1 fruit fly cellular context compared by ENCODE assay signal in the genomic region with DNA sequence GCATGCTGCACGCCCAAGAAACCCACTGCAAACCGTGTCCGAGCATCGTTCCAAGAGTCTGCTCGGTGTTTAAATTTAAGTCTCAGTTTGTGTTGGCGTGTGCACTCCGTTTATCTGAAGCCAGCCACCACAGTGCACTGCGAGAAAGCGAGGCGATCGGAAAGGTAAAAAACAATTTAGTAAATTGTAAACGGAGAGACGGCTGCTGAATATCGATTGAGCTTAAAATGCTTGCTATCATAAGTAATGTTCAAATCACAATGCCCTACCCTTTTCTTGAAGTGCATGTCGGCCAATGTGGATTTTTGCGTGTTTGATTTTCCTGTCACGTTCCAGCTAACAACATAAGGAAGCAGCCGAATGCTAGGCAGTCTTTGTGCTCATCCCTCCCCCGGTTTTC.
TF ChIP-seq lines count a peak whose summit lies in the region.

No protein-coding gene starts in this region.

TF ChIP-seq in whole organism, embryonic, 481 proteins besides CTCF, POLR2A, EP300 and RAD21 (continued from another document):
- TF ChIP-seq pan (optimal IDR thresholded peaks at IDR 0.05; lab: Kevin White, UChicago), result no peak
- TF ChIP-seq pan (GFP tag; optimal IDR thresholded peaks at IDR 0.05 in 1 of 2, IDR thresholded peaks at IDR 0.05 in 1 of 2), result peak in 1 of 2 experiments; percentile 54
- TF ChIP-seq fd64A (GFP tag; optimal IDR thresholded peaks at IDR 0.05; lab: Kevin White, UChicago), result no peak
- peak; percentile 17 for TF ChIP-seq chn (GFP tag; optimal IDR thresholded peaks at IDR 0.05; lab: Kevin White, UChicago)
- TF ChIP-seq unpg (GFP tag; optimal IDR thresholded peaks at IDR 0.05; lab: Kevin White, UChicago), result peak; percentile 21
- no peak for TF ChIP-seq CG10267 (tag; optimal IDR thresholded peaks at IDR 0.05; lab: Kevin White, UChicago)
- TF ChIP-seq D (optimal IDR thresholded peaks at IDR 0.05; lab: Kevin White, UChicago), result no peak
- TF ChIP-seq D (GFP tag; optimal IDR thresholded peaks at IDR 0.05; lab: Kevin White, UChicago), result no peak
- TF ChIP-seq Vsx1 (GFP tag; optimal IDR thresholded peaks at IDR 0.05; lab: Kevin White, UChicago), result no peak
- no peak for TF ChIP-seq CG10543 (GFP tag; optimal IDR thresholded peaks at IDR 0.05; lab: Kevin White, UChicago)
- peak; percentile 23 for TF ChIP-seq ind (GFP tag; optimal IDR thresholded peaks at IDR 0.05; lab: Kevin White, UChicago)
- TF ChIP-seq CG9727 (GFP tag; optimal IDR thresholded peaks at IDR 0.05; lab: Kevin White, UChicago), result peak; percentile 28
- 0 out of 3 replicates have a peak, but pooled peaks have one; percentile 40 for TF ChIP-seq so (GFP tag; IDR thresholded peaks at IDR 0.05; lab: Robert Waterston, UW)
- TF ChIP-seq CG1603 (tag; optimal IDR thresholded peaks at IDR 0.05; lab: Kevin White, UChicago), result peak; percentile 58
- TF ChIP-seq grau (tag; optimal IDR thresholded peaks at IDR 0.05; lab: Kevin White, UChicago), result peak; percentile 4
- no peak for TF ChIP-seq Myb (GFP tag; optimal IDR thresholded peaks at IDR 0.05; lab: Kevin White, UChicago)
- TF ChIP-seq br (optimal IDR thresholded peaks at IDR 0.05; lab: Kevin White, UChicago), result no peak
- TF ChIP-seq CG2120 (GFP tag; optimal IDR thresholded peaks at IDR 0.05; lab: Kevin White, UChicago), result peak; percentile 38
- TF ChIP-seq ttk (GFP tag; IDR thresholded peaks at IDR 0.05; lab: Robert Waterston, UW), result 0 out of 2 replicates have a peak, but pooled peaks have one; percentile 38
- peak; percentile 66 for TF ChIP-seq row (GFP tag; IDR thresholded peaks at IDR 0.05; lab: Robert Waterston, UW)
- no peak for TF ChIP-seq vnd (GFP tag; IDR thresholded peaks at IDR 0.05; lab: Robert Waterston, UW; ENCODE audit: partially characterized antibody)
- TF ChIP-seq CG11247 (GFP tag; IDR thresholded peaks at IDR 0.05; lab: Robert Waterston, UW), result peak; percentile 28; the same call in 1 of the 2 replicates
- TF ChIP-seq knrl (GFP tag; IDR thresholded peaks at IDR 0.05; lab: Robert Waterston, UW; ENCODE audit: partially characterized antibody), result no peak
- no peak for TF ChIP-seq Hmx (GFP tag; optimal IDR thresholded peaks at IDR 0.05; lab: Kevin White, UChicago)
- no peak for TF ChIP-seq tap (tag; optimal IDR thresholded peaks at IDR 0.05; lab: Kevin White, UChicago)
- peak; percentile 3 for TF ChIP-seq CG7786 (GFP tag; optimal IDR thresholded peaks at IDR 0.05; lab: Kevin White, UChicago)
- TF ChIP-seq dysf (GFP tag; IDR thresholded peaks at IDR 0.05; lab: Robert Waterston, UW), result peak; percentile 31; the same call in 1 of the 3 replicates
- no peak for TF ChIP-seq bigmax (GFP tag; optimal IDR thresholded peaks at IDR 0.05; lab: Kevin White, UChicago)
- TF ChIP-seq yki (optimal IDR thresholded peaks at IDR 0.05; lab: Kevin White, UChicago), result no peak
- no peak for TF ChIP-seq CG8089 (GFP tag; optimal IDR thresholded peaks at IDR 0.05; lab: Kevin White, UChicago)
- TF ChIP-seq salm (tag; optimal IDR thresholded peaks at IDR 0.05; lab: Kevin White, UChicago), result no peak
- TF ChIP-seq rib (GFP tag; IDR thresholded peaks at IDR 0.05; lab: Robert Waterston, UW), result no peak
- TF ChIP-seq CG12391 (tag; optimal IDR thresholded peaks at IDR 0.05; lab: Kevin White, UChicago), result peak; percentile 24
- TF ChIP-seq CG13424 (tag; optimal IDR thresholded peaks at IDR 0.05; lab: Kevin White, UChicago), result no peak
- TF ChIP-seq CG5180 (GFP tag; optimal IDR thresholded peaks at IDR 0.05; lab: Kevin White, UChicago), result no peak
- TF ChIP-seq CG11504 (tag; optimal IDR thresholded peaks at IDR 0.05; lab: Kevin White, UChicago), result peak; percentile 32
- TF ChIP-seq CG11695 (GFP tag; IDR thresholded peaks at IDR 0.05; lab: Robert Waterston, UW), result no peak
- no peak for TF ChIP-seq HmgZ (tag; optimal IDR thresholded peaks at IDR 0.05; lab: Kevin White, UChicago)
- TF ChIP-seq chif (GFP tag; optimal IDR thresholded peaks at IDR 0.05; lab: Kevin White, UChicago), result peak in 1 of 2 experiments; percentile 33
- no peak for TF ChIP-seq kah (GFP tag; optimal IDR thresholded peaks at IDR 0.05; lab: Kevin White, UChicago)
- no peak for TF ChIP-seq peb (GFP tag; IDR thresholded peaks at IDR 0.05; lab: Robert Waterston, UW)
- TF ChIP-seq CG7963 (GFP tag; IDR thresholded peaks at IDR 0.05; lab: Robert Waterston, UW; ENCODE audit: partially characterized antibody), result no peak
- peak; percentile 2 for TF ChIP-seq pum (GFP tag; optimal IDR thresholded peaks at IDR 0.05; lab: Kevin White, UChicago)
- no peak for TF ChIP-seq CG8359 (GFP tag; optimal IDR thresholded peaks at IDR 0.05; lab: Kevin White, UChicago; ENCODE audit: borderline replicate concordance)
- TF ChIP-seq Hr51 (GFP tag; optimal IDR thresholded peaks at IDR 0.05; lab: Kevin White, UChicago), result peak in 1 of 2 experiments; percentile 40
- no peak for TF ChIP-seq Lhr (GFP tag; optimal IDR thresholded peaks at IDR 0.05; lab: Kevin White, UChicago)
- no peak for TF ChIP-seq CG9817 (tag; optimal IDR thresholded peaks at IDR 0.05; lab: Kevin White, UChicago)
- no peak for TF ChIP-seq Poxn (GFP tag; IDR thresholded peaks at IDR 0.05; lab: Robert Waterston, UW)
- no peak for TF ChIP-seq fd96Cb (tag; optimal IDR thresholded peaks at IDR 0.05; lab: Kevin White, UChicago)
- TF ChIP-seq CG18011 (GFP tag; optimal IDR thresholded peaks at IDR 0.05; lab: Kevin White, UChicago), result no peak
- 0 out of 3 replicates have a peak, but pooled peaks have one; percentile 53 for TF ChIP-seq ken (GFP tag; IDR thresholded peaks at IDR 0.05; lab: Robert Waterston, UW)
- TF ChIP-seq ERR (GFP tag; optimal IDR thresholded peaks at IDR 0.05; lab: Kevin White, UChicago), result no peak
- no peak for TF ChIP-seq CG13894 (tag; optimal IDR thresholded peaks at IDR 0.05; lab: Kevin White, UChicago)
- TF ChIP-seq CG30403 (GFP tag; optimal IDR thresholded peaks at IDR 0.05; lab: Kevin White, UChicago), result peak; percentile 47
- 0 out of 2 replicates have a peak, but pooled peaks have one; percentile 16 for TF ChIP-seq stc (GFP tag; IDR thresholded peaks at IDR 0.05; lab: Robert Waterston, UW)
- TF ChIP-seq CG32767 (GFP tag; IDR thresholded peaks at IDR 0.05; lab: Robert Waterston, UW), result no peak
- TF ChIP-seq ems (GFP tag; optimal IDR thresholded peaks at IDR 0.05; lab: Kevin White, UChicago), result peak; percentile 0
- no peak for TF ChIP-seq prd (optimal IDR thresholded peaks at IDR 0.05; lab: Kevin White, UChicago)
- TF ChIP-seq prd (GFP tag; IDR thresholded peaks at IDR 0.05; lab: Robert Waterston, UW), result peak; percentile 74
- TF ChIP-seq CkIIα-i1 (GFP tag; IDR thresholded peaks at IDR 0.05; lab: Robert Waterston, UW), result no peak
- TF ChIP-seq D19A (tag; optimal IDR thresholded peaks at IDR 0.05; lab: Kevin White, UChicago), result no peak
- TF ChIP-seq Chrac-16 (GFP tag; optimal IDR thresholded peaks at IDR 0.05; lab: Kevin White, UChicago), result peak; percentile 20
- no peak for TF ChIP-seq tio (GFP tag; optimal IDR thresholded peaks at IDR 0.05; lab: Kevin White, UChicago)
- no peak for TF ChIP-seq GATAe (GFP tag; conservative IDR thresholded peaks at IDR 0.05; lab: Robert Waterston, UW)
- TF ChIP-seq crc (GFP tag; optimal IDR thresholded peaks at IDR 0.05; lab: Kevin White, UChicago), result no peak
- no peak for TF ChIP-seq dan (GFP tag; IDR thresholded peaks at IDR 0.05; lab: Robert Waterston, UW)
- TF ChIP-seq CG6791 (GFP tag; IDR thresholded peaks at IDR 0.05; lab: Robert Waterston, UW; ENCODE audit: partially characterized antibody), result no peak
- no peak for TF ChIP-seq CG15269 (tag; optimal IDR thresholded peaks at IDR 0.05; lab: Kevin White, UChicago)
- no peak for TF ChIP-seq CG11723 (GFP tag; optimal IDR thresholded peaks at IDR 0.05; lab: Kevin White, UChicago)
- TF ChIP-seq Awh (GFP tag; IDR thresholded peaks at IDR 0.05; lab: Robert Waterston, UW), result 0 out of 2 replicates have a peak, but pooled peaks have one; percentile 42
- peak; percentile 33; the same call in 1 of the 3 replicates for TF ChIP-seq tgo (GFP tag; IDR thresholded peaks at IDR 0.05; lab: Robert Waterston, UW)
- peak; percentile 26; the same call in 1 of the 3 replicates for TF ChIP-seq croc (GFP tag; conservative IDR thresholded peaks at IDR 0.05; lab: Robert Waterston, UW)
- no peak for TF ChIP-seq CG9797 (GFP tag; optimal IDR thresholded peaks at IDR 0.05; lab: Kevin White, UChicago)
- TF ChIP-seq CG31224 (GFP tag; IDR thresholded peaks at IDR 0.05; lab: Robert Waterston, UW), result no peak
- TF ChIP-seq CG7556 (GFP tag; optimal IDR thresholded peaks at IDR 0.05; lab: Kevin White, UChicago), result peak; percentile 8
- no peak for TF ChIP-seq Side (GFP tag; optimal IDR thresholded peaks at IDR 0.05; lab: Kevin White, UChicago)
- TF ChIP-seq dati (GFP tag; IDR thresholded peaks at IDR 0.05; lab: Robert Waterston, UW), result no peak
- TF ChIP-seq Nf-YB (GFP tag; optimal IDR thresholded peaks at IDR 0.05; lab: Kevin White, UChicago), result no peak
- TF ChIP-seq oc (tag; optimal IDR thresholded peaks at IDR 0.05; lab: Kevin White, UChicago), result no peak
- no peak for TF ChIP-seq BEAF-32 (GFP tag; optimal IDR thresholded peaks at IDR 0.05; lab: Kevin White, UChicago)
- no peak for TF ChIP-seq ase (GFP tag; IDR thresholded peaks at IDR 0.05; lab: Robert Waterston, UW)
- TF ChIP-seq HLH3B (GFP tag; IDR thresholded peaks at IDR 0.05; lab: Robert Waterston, UW), result 0 out of 2 replicates have a peak, but pooled peaks have one; percentile 13
- peak; percentile 45 for TF ChIP-seq Blimp-1 (GFP tag; optimal IDR thresholded peaks at IDR 0.05; lab: Kevin White, UChicago)
- no peak for TF ChIP-seq ac (GFP tag; optimal IDR thresholded peaks at IDR 0.05; lab: Kevin White, UChicago)
- no peak for TF ChIP-seq vfl (GFP tag; optimal IDR thresholded peaks at IDR 0.05; lab: Kevin White, UChicago)
- no peak for TF ChIP-seq chinmo (GFP tag; IDR thresholded peaks at IDR 0.05; lab: Robert Waterston, UW; ENCODE audit: partially characterized antibody)
- TF ChIP-seq pfk (GFP tag; optimal IDR thresholded peaks at IDR 0.05; lab: Kevin White, UChicago), result no peak
- TF ChIP-seq nmo (GFP tag; optimal IDR thresholded peaks at IDR 0.05; lab: Kevin White, UChicago), result peak; percentile 2
